Fruit fly (Drosophila melanogaster): ENCODE data around the gene CG9399.

DNA sequence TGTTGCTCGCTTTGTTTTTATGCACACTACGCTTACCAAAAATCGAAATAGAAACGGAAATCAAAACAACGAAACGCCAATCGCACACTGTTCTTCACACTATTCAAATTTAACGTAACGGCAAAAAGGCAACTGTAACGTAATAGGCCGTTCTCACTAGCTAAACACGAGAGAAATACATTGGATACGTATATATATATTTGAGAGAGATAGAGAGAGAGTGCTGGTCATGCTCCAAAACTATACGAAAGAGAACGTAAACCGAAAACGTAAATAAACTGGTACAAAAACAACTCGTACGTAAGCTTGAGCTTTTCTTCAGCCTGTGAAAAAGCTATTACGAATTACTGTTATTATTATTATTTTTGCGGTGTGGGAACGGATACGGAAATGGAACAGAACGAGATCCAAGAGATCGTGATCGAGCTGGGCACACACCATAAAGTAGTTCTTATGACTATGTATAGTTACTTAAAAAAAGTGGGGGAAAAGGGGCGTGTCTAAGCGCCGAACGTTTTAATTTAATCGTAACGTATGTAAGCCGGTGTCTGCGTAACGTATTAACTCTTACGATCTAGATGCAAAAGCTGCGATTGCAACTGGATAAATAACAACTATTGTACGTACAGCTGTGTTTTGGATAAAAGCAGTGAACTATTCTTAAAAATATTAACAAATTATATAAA, 30.4 kb downstream of the CG9399 start:
- TF ChIP-seq bowl (GFP tag; IDR thresholded peaks at IDR 0.05) (no peak), wek (GFP tag; optimal IDR thresholded peaks at IDR 0.05) (no peak), cato (GFP tag; optimal IDR thresholded peaks at IDR 0.05; ENCODE audit: borderline replicate concordance) (no peak), slbo (GFP tag; IDR thresholded peaks at IDR 0.05) (no peak)

Measured in whole organism, embryonic.